Worm (Caenorhabditis elegans): ENCODE data around the gene T05A8.3.

The T05A8.3 gene

DNA sequence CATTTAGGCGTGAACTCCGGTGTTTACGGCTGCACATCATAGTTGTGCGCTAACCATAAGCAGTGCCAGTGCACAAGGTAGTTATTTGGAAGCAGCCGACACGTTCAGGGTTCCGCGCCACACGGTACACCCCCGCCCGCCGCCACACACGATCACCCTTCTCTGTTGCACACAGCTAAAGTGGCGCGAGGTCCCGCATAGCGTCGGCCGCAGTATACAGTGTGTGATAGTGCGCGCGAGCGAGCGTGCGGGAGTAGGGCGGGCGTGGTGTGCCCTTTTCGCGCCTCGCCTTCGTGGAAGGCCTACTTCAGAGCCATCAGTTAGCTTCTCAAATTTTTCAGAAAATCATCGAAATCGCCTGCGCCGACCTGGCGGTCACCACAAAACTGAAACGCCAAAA, 19.7 kb upstream of the T05A8.3 start:
- no peak for TF ChIP-seq ZK546.5 (tag; optimal IDR thresholded peaks at IDR 0.05)
- TF ChIP-seq nhr-23 (tag; optimal IDR thresholded peaks at IDR 0.05), result no peak
- TF ChIP-seq nhr-67 (tag; optimal IDR thresholded peaks at IDR 0.05), result no peak
- TF ChIP-seq nfya-1 (tag; optimal IDR thresholded peaks at IDR 0.05; ENCODE audit: insufficient read depth), result no peak
- TF ChIP-seq nhr-43 (tag; optimal IDR thresholded peaks at IDR 0.05; ENCODE audit: poor library complexity, severe bottlenecking), result no peak
- TF ChIP-seq nhr-25 (tag; optimal IDR thresholded peaks at IDR 0.05), result no peak
- TF ChIP-seq mml-1 (tag; optimal IDR thresholded peaks at IDR 0.05), result no peak
- TF ChIP-seq unc-62 (GFP tag; optimal IDR thresholded peaks at IDR 0.05), result no peak
- TF ChIP-seq nhr-237 (tag; optimal IDR thresholded peaks at IDR 0.05), result no peak
- no peak for TF ChIP-seq eor-1 (tag; optimal IDR thresholded peaks at IDR 0.05)
- no peak for TF ChIP-seq hmg-11 (tag; optimal IDR thresholded peaks at IDR 0.05)
- TF ChIP-seq unc-39 (tag; optimal IDR thresholded peaks at IDR 0.05), result no peak
- no peak for TF ChIP-seq egl-27 (tag; optimal IDR thresholded peaks at IDR 0.05)
- TF ChIP-seq R02D3.7 (tag; optimal IDR thresholded peaks at IDR 0.05), result no peak
- TF ChIP-seq ceh-82 (tag; optimal IDR thresholded peaks at IDR 0.05), result no peak
- no peak for TF ChIP-seq lin-39 (tag; optimal IDR thresholded peaks at IDR 0.05)
- TF ChIP-seq elt-3 (tag; optimal IDR thresholded peaks at IDR 0.05), result no peak
- TF ChIP-seq skn-1 (tag; optimal IDR thresholded peaks at IDR 0.05), result no peak
- TF ChIP-seq mdl-1 (tag; optimal IDR thresholded peaks at IDR 0.05), result no peak

DNA sequence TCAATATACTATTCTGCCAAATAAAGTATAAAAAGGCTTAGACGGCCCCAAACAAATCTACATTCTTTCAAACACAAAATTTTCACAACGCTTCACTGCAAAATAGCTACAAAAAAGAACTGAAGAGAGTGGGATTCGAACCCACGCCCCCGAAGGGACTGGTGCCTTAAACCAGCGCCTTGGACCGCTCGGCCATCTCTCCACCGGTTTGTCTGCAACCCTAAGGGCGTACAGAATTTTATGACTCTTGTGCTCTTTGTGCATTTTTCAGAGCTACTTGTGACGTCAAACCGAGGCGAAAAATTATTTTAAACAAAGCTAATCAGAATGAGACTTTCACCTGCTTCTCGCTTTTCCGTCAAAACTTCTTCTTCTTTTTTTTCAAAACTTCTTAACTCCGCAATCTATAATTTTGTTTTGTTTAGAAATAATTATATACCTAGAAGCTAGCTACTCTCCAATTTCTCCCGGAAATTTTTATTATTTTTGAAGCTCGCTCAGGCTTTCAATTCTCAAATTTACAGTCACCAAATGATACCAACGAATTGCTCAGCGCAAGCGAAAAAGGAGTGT, 19.0 kb upstream of the T05A8.3 start, which contains the start of gene T05A8.8:
Gene T05A8.8 (plus strand): TSS at position 523 of the 573 bp plus-strand sequence.
- no peak for TF ChIP-seq ztf-4 (tag; optimal IDR thresholded peaks at IDR 0.05)
- no peak for TF ChIP-seq elt-1 (tag; optimal IDR thresholded peaks at IDR 0.05)
- TF ChIP-seq unc-62 (GFP tag; optimal IDR thresholded peaks at IDR 0.05), result no peak
- TF ChIP-seq egl-27 (tag; optimal IDR thresholded peaks at IDR 0.05), result no peak
- TF ChIP-seq lin-15B (tag; optimal IDR thresholded peaks at IDR 0.05), result no peak
- no peak for TF ChIP-seq jun-1 (tag; optimal IDR thresholded peaks at IDR 0.05)
- no peak for TF ChIP-seq R02D3.7 (tag; optimal IDR thresholded peaks at IDR 0.05)
- TF ChIP-seq fos-1 (tag; optimal IDR thresholded peaks at IDR 0.05), result no peak
- no peak for TF ChIP-seq aly-2 (tag; optimal IDR thresholded peaks at IDR 0.05)
- TF ChIP-seq ceh-82 (tag; optimal IDR thresholded peaks at IDR 0.05), result no peak
- TF ChIP-seq fkh-2 (tag; optimal IDR thresholded peaks at IDR 0.05), result no peak
- TF ChIP-seq hmg-11 (tag; optimal IDR thresholded peaks at IDR 0.05), result no peak
- no peak for TF ChIP-seq sea-2 (GFP tag; optimal IDR thresholded peaks at IDR 0.05)
- TF ChIP-seq fkh-10 (GFP tag; optimal IDR thresholded peaks at IDR 0.05), result no peak
- TF ChIP-seq ZK546.5 (tag; optimal IDR thresholded peaks at IDR 0.05), result no peak

DNA sequence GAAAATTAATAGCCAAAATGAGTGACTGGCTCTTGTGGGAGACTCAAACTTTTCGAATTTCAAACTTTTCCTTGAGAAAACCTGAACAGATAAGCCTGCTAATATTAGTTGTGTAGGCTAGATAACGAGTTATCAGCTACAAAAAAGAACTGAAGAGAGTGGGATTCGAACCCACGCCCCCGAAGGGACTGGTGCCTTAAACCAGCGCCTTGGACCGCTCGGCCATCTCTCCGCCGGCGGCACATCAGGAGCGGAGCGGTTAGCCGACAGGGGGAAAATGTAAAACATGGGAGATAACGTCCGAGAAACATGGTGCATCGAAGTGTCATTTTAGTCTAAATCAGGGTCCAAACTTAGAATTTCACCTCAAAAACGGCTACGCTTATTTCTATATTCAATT, 18.4 kb upstream of the T05A8.3 start:
- TF ChIP-seq mdl-1 (tag; optimal IDR thresholded peaks at IDR 0.05), result no peak
- no peak for TF ChIP-seq jun-1 (tag; optimal IDR thresholded peaks at IDR 0.05)
- TF ChIP-seq fkh-10 (GFP tag; optimal IDR thresholded peaks at IDR 0.05), result no peak
- no peak for TF ChIP-seq lin-39 (tag; optimal IDR thresholded peaks at IDR 0.05)
- no peak for TF ChIP-seq nhr-43 (tag; optimal IDR thresholded peaks at IDR 0.05; ENCODE audit: poor library complexity, severe bottlenecking)
- no peak for TF ChIP-seq eor-1 (tag; optimal IDR thresholded peaks at IDR 0.05)
- TF ChIP-seq ceh-9 (tag; optimal IDR thresholded peaks at IDR 0.05), result no peak
- no peak for TF ChIP-seq ceh-16 (tag; optimal IDR thresholded peaks at IDR 0.05)
- TF ChIP-seq elt-2 (tag; optimal IDR thresholded peaks at IDR 0.05), result no peak
- TF ChIP-seq ztf-11 (tag; optimal IDR thresholded peaks at IDR 0.05), result no peak
- no peak for TF ChIP-seq zag-1 (tag; optimal IDR thresholded peaks at IDR 0.05)
- no peak for TF ChIP-seq elt-1 (tag; optimal IDR thresholded peaks at IDR 0.05)
- no peak for TF ChIP-seq ama-1 (optimal IDR thresholded peaks at IDR 0.05)
- no peak for TF ChIP-seq nhr-77 (tag; optimal IDR thresholded peaks at IDR 0.05)
- TF ChIP-seq lin-15B (tag; optimal IDR thresholded peaks at IDR 0.05), result no peak
- TF ChIP-seq hmg-11 (tag; optimal IDR thresholded peaks at IDR 0.05), result no peak

DNA sequence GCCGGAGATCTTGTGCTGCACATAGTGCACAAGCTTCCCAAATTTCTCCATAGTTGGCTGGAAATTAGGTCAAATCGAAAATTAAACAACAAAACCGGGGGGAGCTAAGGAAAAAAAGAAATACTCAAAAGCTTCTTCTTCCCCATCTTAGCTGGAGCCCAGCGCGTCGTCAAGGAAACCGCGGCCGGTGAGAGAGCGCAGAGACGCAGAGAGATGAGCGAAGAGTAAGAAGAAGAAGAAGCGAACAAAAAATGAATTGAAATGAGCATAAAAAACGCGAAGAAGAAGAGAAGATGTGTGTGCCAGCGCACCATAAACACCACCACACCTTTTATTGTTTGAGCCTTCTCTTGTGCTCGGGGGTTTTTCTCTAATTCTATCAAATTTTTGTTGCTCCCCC, 18.0 kb upstream of the T05A8.3 start, which contains the start of gene wdr-31:
Gene wdr-31 (minus strand): TSS at position 101 of the 400 bp plus-strand sequence.
- TF ChIP-seq daf-12 (tag; optimal IDR thresholded peaks at IDR 0.05) (no peak), zag-1 (tag; optimal IDR thresholded peaks at IDR 0.05) (no peak), ceh-16 (tag; optimal IDR thresholded peaks at IDR 0.05) (no peak), eor-1 (tag; optimal IDR thresholded peaks at IDR 0.05) (no peak), nhr-25 (tag; optimal IDR thresholded peaks at IDR 0.05) (no peak), fkh-2 (tag; optimal IDR thresholded peaks at IDR 0.05) (no peak), skn-1 (tag; optimal IDR thresholded peaks at IDR 0.05) (no peak), tbx-2 (tag; optimal IDR thresholded peaks at IDR 0.05) (no peak), nhr-28 (tag; optimal IDR thresholded peaks at IDR 0.05) (no peak), fkh-10 (GFP tag; optimal IDR thresholded peaks at IDR 0.05) (no peak), elt-2 (tag; optimal IDR thresholded peaks at IDR 0.05) (no peak), lin-15B (tag; optimal IDR thresholded peaks at IDR 0.05) (no peak), snpc-4 (tag; optimal IDR thresholded peaks at IDR 0.05) (no peak), mml-1 (tag; optimal IDR thresholded peaks at IDR 0.05) (no peak), pha-4 (tag; optimal IDR thresholded peaks at IDR 0.05) (no peak), nhr-23 (tag; optimal IDR thresholded peaks at IDR 0.05) (no peak), ceh-28 (tag; optimal IDR thresholded peaks at IDR 0.05) (no peak)

Data from whole organism, L3 larva.